Fruit fly (Drosophila melanogaster) whole organism, embryonic: Measurements from ENCODE around the gene Obp73a.

Experiments used
- CG10959 ChIP-seq: fragments of 200-800 bp; sonication (Bioruptor generic); IDR thresholded peaks from 2 replicates; pipeline ENCODE4 v1.3.6; 2022; ENCODE audit warnings: missing biosample characterization, missing genetic modification characterization
- CG14050 ChIP-seq: fragments of 200-800 bp; sonication (Bioruptor generic); IDR thresholded peaks from 3 replicates; pipeline ENCODE4 v1.3.6; 2022; ENCODE audit warnings: missing biosample characterization, missing genetic modification characterization
- CG14441 ChIP-seq: fragments of 200-800 bp; sonication (Bioruptor generic); IDR thresholded peaks from 2 replicates; pipeline ENCODE4 v1.3.6; 2022; ENCODE audit warnings: missing biosample characterization, missing genetic modification characterization
- CG17186 ChIP-seq: fragments of 200-800 bp; sonication (Bioruptor generic); optimal IDR thresholded peaks from 3 replicates; lab custom pipeline; 2017; ENCODE audit warnings: missing biosample characterization, missing genetic modification reagents, missing genetic modification characterization
- CG18262 ChIP-seq: fragments of 200-800 bp; optimal IDR thresholded peaks from 3 replicates; lab custom pipeline; 2019; ENCODE audit warnings: missing biosample characterization, mild to moderate bottlenecking, missing genetic modification characterization, moderate library complexity
- CG30403 ChIP-seq: fragments of 200-800 bp; sonication (Bioruptor generic); optimal IDR thresholded peaks from 3 replicates; lab custom pipeline; 2016; ENCODE audit warnings: missing biosample characterization, missing genetic modification characterization
- CG3065 ChIP-seq: fragments of 200-800 bp; sonication (Bioruptor generic); optimal IDR thresholded peaks from 2 replicates; lab custom pipeline; 2016; ENCODE audit warnings: missing biosample characterization, missing genetic modification characterization
- CG32532 ChIP-seq: fragments of 200-800 bp; sonication (Bioruptor generic); IDR thresholded peaks from 2 replicates; pipeline ENCODE4 v1.3.6; 2022; ENCODE audit warnings: missing biosample characterization, missing genetic modification characterization
- CG34376 ChIP-seq: fragments of 200-800 bp; sonication (Bioruptor generic); optimal IDR thresholded peaks from 2 replicates; lab custom pipeline; 2018; ENCODE audit warnings: missing biosample characterization, mild to moderate bottlenecking, missing genetic modification characterization
- CG34422 ChIP-seq: fragments of 200-800 bp; sonication (Bioruptor generic); IDR thresholded peaks from 3 replicates; pipeline ENCODE4 v1.3.6; 2022; ENCODE audit warnings: missing biosample characterization, missing genetic modification characterization
- CG4730 ChIP-seq: fragments of 200-800 bp; sonication (Bioruptor generic); IDR thresholded peaks from 2 replicates; pipeline ENCODE4 v1.3.6; 2022; ENCODE audit warnings: missing biosample characterization, missing genetic modification characterization
- CG4854 ChIP-seq: fragments of 200-800 bp; sonication (Bioruptor generic); optimal IDR thresholded peaks from 2 replicates; lab custom pipeline; 2016; ENCODE audit warnings: missing biosample characterization, missing genetic modification characterization, inconsistent platforms
- CG6791 ChIP-seq: fragments of 200-800 bp; sonication (Bioruptor generic); IDR thresholded peaks from 3 replicates; pipeline ENCODE4 v1.3.6; 2022; ENCODE audit warnings: missing biosample characterization, missing genetic modification characterization; ENCODE audit not compliant: partially characterized antibody
- Dll ChIP-seq: fragments of 200-800 bp; sonication (Bioruptor generic); IDR thresholded peaks from 4 replicates; pipeline ENCODE4 v1.3.6; 2022; ENCODE audit warnings: missing biosample characterization, missing genetic modification characterization; ENCODE audit not compliant: partially characterized antibody
- HLHmδ ChIP-seq: fragments of 200-800 bp; sonication (Bioruptor generic); optimal IDR thresholded peaks from 2 replicates; lab custom pipeline; 2018; ENCODE audit warnings: missing biosample characterization, mild to moderate bottlenecking, missing genetic modification characterization, moderate library complexity
- Med ChIP-seq: fragments of 200-800 bp; sonication (Bioruptor generic); peaks from one replicate; lab custom pipeline; 2016; ENCODE audit warnings: missing biosample characterization, missing genetic modification characterization, mild to moderate bottlenecking, inconsistent platforms, moderate library complexity
- Nf-YC ChIP-seq: fragments of 200-800 bp; optimal IDR thresholded peaks from 3 replicates; lab custom pipeline; 2019; ENCODE audit warnings: missing biosample characterization, mild to moderate bottlenecking, missing genetic modification characterization, moderate library complexity
- Oli ChIP-seq: fragments of 200-800 bp; sonication (Bioruptor generic); optimal IDR thresholded peaks from 2 replicates; lab custom pipeline; 2018; ENCODE audit warnings: missing biosample characterization, mild to moderate bottlenecking, missing genetic modification characterization, moderate library complexity
- PHDP ChIP-seq: fragments of 200-800 bp; sonication (Bioruptor generic); optimal IDR thresholded peaks from 3 replicates; lab custom pipeline; 2018; ENCODE audit warnings: missing biosample characterization, mild to moderate bottlenecking, missing genetic modification characterization, moderate library complexity
- Scr ChIP-seq: fragments of 200-800 bp; sonication (Bioruptor generic); IDR thresholded peaks from 2 replicates; pipeline ENCODE4 v1.3.6; 2022; ENCODE audit warnings: missing biosample characterization, missing genetic modification characterization; ENCODE audit not compliant: partially characterized antibody
- Side ChIP-seq: fragments of 200-800 bp; sonication (Bioruptor generic); optimal IDR thresholded peaks from 2 replicates; lab custom pipeline; 2016; ENCODE audit warnings: missing biosample characterization, missing genetic modification characterization
- Sox100B ChIP-seq: fragments of 200-800 bp; sonication (Bioruptor generic); optimal IDR thresholded peaks from 3 replicates; lab custom pipeline; 2018; ENCODE audit warnings: missing biosample characterization, mild to moderate bottlenecking, missing genetic modification characterization
- Vsx1 ChIP-seq: fragments of 200-800 bp; sonication (Bioruptor generic); optimal IDR thresholded peaks from 2 replicates; lab custom pipeline; 2017; ENCODE audit warnings: missing biosample characterization, mild to moderate bottlenecking, missing genetic modification characterization, missing genetic modification reagents
- Xrp1 ChIP-seq: fragments of 200-800 bp; sonication (Bioruptor generic); IDR thresholded peaks from 2 replicates; pipeline ENCODE4 v1.3.6; 2022; ENCODE audit warnings: missing biosample characterization, missing genetic modification characterization
- ase ChIP-seq: fragments of 200-800 bp; sonication (Bioruptor generic); IDR thresholded peaks from 3 replicates; pipeline ENCODE4 v1.3.6; 2022; ENCODE audit warnings: missing biosample characterization, missing genetic modification characterization
- btn ChIP-seq: fragments of 200-800 bp; sonication (Bioruptor generic); optimal IDR thresholded peaks from 2 replicates; lab custom pipeline; 2016; ENCODE audit warnings: missing biosample characterization, missing genetic modification characterization
- chinmo ChIP-seq: fragments of 200-800 bp; sonication (Bioruptor generic); IDR thresholded peaks from 4 replicates; pipeline ENCODE4 v1.3.6; 2022; ENCODE audit warnings: missing biosample characterization, missing genetic modification characterization; ENCODE audit not compliant: partially characterized antibody
- cwo ChIP-seq: fragments of 200-800 bp; sonication (Bioruptor generic); optimal IDR thresholded peaks from 3 replicates; lab custom pipeline; 2017; ENCODE audit warnings: missing biosample characterization, missing genetic modification characterization, mild to moderate bottlenecking, moderate library complexity, missing genetic modification reagents
- dysf ChIP-seq: fragments of 200-800 bp; sonication (Bioruptor generic); IDR thresholded peaks from 3 replicates; pipeline ENCODE4 v1.3.6; 2022; ENCODE audit warnings: missing biosample characterization, missing genetic modification characterization
- ems ChIP-seq: fragments of 200-800 bp; sonication (Bioruptor generic); optimal IDR thresholded peaks from 3 replicates; lab custom pipeline; 2016; ENCODE audit warnings: missing biosample characterization, missing genetic modification characterization
- en ChIP-seq: fragments of 200-800 bp; sonication (Bioruptor generic); optimal IDR thresholded peaks from 2 replicates; lab custom pipeline; 2016; ENCODE audit warnings: missing biosample characterization, missing genetic modification characterization
- esg ChIP-seq: fragments of 200-800 bp; sonication (Bioruptor generic); conservative IDR thresholded peaks from 2 replicates; pipeline ENCODE4 v1.3.6; 2022; ENCODE audit warnings: missing biosample characterization, missing genetic modification characterization
- ewg ChIP-seq: fragments of 200-800 bp; sonication (Bioruptor generic); optimal IDR thresholded peaks from 3 replicates; lab custom pipeline; 2017; ENCODE audit warnings: mild to moderate bottlenecking, missing biosample characterization, missing genetic modification reagents, missing genetic modification characterization
- exex ChIP-seq: fragments of 200-800 bp; sonication (Bioruptor generic); optimal IDR thresholded peaks from 4 replicates; lab custom pipeline; 2018; ENCODE audit warnings: missing biosample characterization, mild to moderate bottlenecking, missing genetic modification characterization, moderate library complexity
- fu2 ChIP-seq: fragments of 200-800 bp; sonication (Bioruptor generic); optimal IDR thresholded peaks from 2 replicates; lab custom pipeline; 2016; ENCODE audit warnings: missing biosample characterization, missing genetic modification characterization
- grn ChIP-seq: fragments of 200-800 bp; sonication (Bioruptor generic); optimal IDR thresholded peaks from 3 replicates; lab custom pipeline; 2017; ENCODE audit warnings: missing biosample characterization, missing genetic modification characterization
- gro ChIP-seq: fragments of 200-800 bp; sonication (Bioruptor generic); optimal IDR thresholded peaks from 2 replicates; lab custom pipeline; 2016; ENCODE audit warnings: missing biosample characterization, missing genetic modification characterization
- gsb-n ChIP-seq: fragments of 200-800 bp; sonication (Bioruptor generic); optimal IDR thresholded peaks from 3 replicates; lab custom pipeline; 2018; ENCODE audit warnings: missing biosample characterization, mild to moderate bottlenecking, missing genetic modification characterization
- h ChIP-seq: fragments of >200 bp; optimal IDR thresholded peaks from 2 replicates; lab custom pipeline; 2017
- nmo ChIP-seq: fragments of 200-800 bp; sonication (Bioruptor generic); optimal IDR thresholded peaks from 2 replicates; lab custom pipeline; 2018; ENCODE audit warnings: missing biosample characterization, mild to moderate bottlenecking, missing genetic modification characterization, moderate library complexity
- nom ChIP-seq: fragments of 200-800 bp; sonication (Bioruptor generic); optimal IDR thresholded peaks from 2 replicates; lab custom pipeline; 2017; ENCODE audit warnings: missing biosample characterization, missing genetic modification characterization, mild to moderate bottlenecking, moderate library complexity, missing genetic modification reagents
- salm ChIP-seq: fragments of 200-800 bp; sonication (Bioruptor generic); optimal IDR thresholded peaks from 2 replicates; lab custom pipeline; 2018; ENCODE audit warnings: missing biosample characterization, mild to moderate bottlenecking, missing genetic modification characterization
- sens-2 ChIP-seq: fragments of 200-800 bp; sonication (Bioruptor generic); IDR thresholded peaks from 2 replicates; pipeline ENCODE4 v1.3.6; 2022; ENCODE audit warnings: missing biosample characterization, missing genetic modification characterization
- so ChIP-seq: fragments of 200-800 bp; sonication (Bioruptor generic); IDR thresholded peaks from 3 replicates; pipeline ENCODE4 v1.3.6; 2022; ENCODE audit warnings: missing biosample characterization, missing genetic modification characterization
- sr ChIP-seq: fragments of 200-800 bp; sonication (Bioruptor generic); IDR thresholded peaks from 3 replicates; pipeline ENCODE4 v1.3.6; 2022; ENCODE audit warnings: missing biosample characterization, missing genetic modification characterization
- sug ChIP-seq: fragments of 200-800 bp; optimal IDR thresholded peaks from 2 replicates; lab custom pipeline; 2019; ENCODE audit warnings: missing biosample characterization, mild to moderate bottlenecking, missing genetic modification characterization, moderate library complexity
- trem ChIP-seq: fragments of 200-800 bp; optimal IDR thresholded peaks from 3 replicates; lab custom pipeline; 2019; ENCODE audit warnings: missing biosample characterization, mild to moderate bottlenecking, missing genetic modification characterization, moderate library complexity
- vnd ChIP-seq: fragments of 200-800 bp; sonication (Bioruptor generic); IDR thresholded peaks from 3 replicates; pipeline ENCODE4 v1.3.6; 2022; ENCODE audit warnings: missing biosample characterization, missing genetic modification characterization; ENCODE audit not compliant: partially characterized antibody
- zen ChIP-seq: fragments of 200-800 bp; sonication (Bioruptor generic); optimal IDR thresholded peaks from 3 replicates; lab custom pipeline; 2018; ENCODE audit warnings: missing biosample characterization, mild to moderate bottlenecking, missing genetic modification characterization, moderate library complexity

Obp73a gene

DNA sequence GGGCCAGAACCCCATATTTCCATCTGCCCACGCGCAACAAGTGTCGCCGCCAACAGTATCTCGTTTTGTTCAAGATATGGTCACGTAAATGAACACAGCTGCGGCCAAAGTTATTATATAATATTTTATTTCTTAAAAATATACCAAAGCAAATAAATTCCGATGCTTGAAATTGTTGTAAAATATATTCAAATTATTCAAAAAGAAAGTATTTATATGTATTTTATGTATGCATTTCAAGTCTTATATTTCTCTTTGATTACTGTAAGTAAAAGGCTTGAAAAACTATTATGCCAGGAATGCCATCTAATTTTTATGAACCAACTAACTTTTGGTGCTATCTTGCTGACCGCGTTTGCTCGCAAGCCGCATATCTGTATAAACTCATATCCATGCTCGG is 45.0 kb downstream of the Obp73a start (continued):
- TF ChIP-seq PHDP (tag; lab: Kevin White, UChicago) = peak; percentile 52

DNA sequence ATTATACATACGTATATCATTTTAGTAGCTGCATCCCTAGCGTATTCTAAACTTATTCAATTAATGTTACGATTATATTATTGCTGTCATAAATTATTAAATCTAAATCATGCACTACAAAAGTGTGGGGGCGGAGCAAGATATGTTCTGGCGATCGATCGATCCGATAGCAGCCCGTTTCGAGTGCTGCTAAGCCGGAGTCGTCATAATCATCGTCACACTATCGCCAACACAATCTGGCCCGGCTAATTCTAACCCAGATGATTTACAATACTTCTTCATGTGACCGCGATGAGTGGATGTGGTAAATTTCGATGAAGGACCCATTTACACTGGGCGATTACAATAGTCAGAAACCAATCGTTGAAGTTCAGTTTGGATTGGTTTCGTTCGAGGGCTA is 50.6 kb downstream of the Obp73a start:
- TF ChIP-seq chinmo (GFP tag; lab: Robert Waterston, UW) (no peak), exex (peak; percentile 94), en (GFP tag; lab: Kevin White, UChicago) (no peak), CG34376 (peak; percentile 57), sens-2 (GFP tag; lab: Robert Waterston, UW) (peak; percentile 14; the same call in 1 of the 2 replicates), Sox100B (GFP tag; lab: Kevin White, UChicago) (no peak), vnd (GFP tag; lab: Robert Waterston, UW) (peak; percentile 22; the same call in 1 of the 3 replicates), CG30403 (GFP tag; lab: Kevin White, UChicago) (no peak), salm (peak; percentile 9), sug (tag; lab: Kevin White, UChicago) (peak; percentile 72), Vsx1 (GFP tag; lab: Kevin White, UChicago) (peak; percentile 95), gro (GFP tag; lab: Kevin White, UChicago) (peak; percentile 21), grn (peak; percentile 91), cwo (GFP tag; lab: Kevin White, UChicago) (peak; percentile 15), CG18262 (no peak), dysf (GFP tag; lab: Robert Waterston, UW) (no peak), ems (GFP tag; lab: Kevin White, UChicago) (no peak)

DNA sequence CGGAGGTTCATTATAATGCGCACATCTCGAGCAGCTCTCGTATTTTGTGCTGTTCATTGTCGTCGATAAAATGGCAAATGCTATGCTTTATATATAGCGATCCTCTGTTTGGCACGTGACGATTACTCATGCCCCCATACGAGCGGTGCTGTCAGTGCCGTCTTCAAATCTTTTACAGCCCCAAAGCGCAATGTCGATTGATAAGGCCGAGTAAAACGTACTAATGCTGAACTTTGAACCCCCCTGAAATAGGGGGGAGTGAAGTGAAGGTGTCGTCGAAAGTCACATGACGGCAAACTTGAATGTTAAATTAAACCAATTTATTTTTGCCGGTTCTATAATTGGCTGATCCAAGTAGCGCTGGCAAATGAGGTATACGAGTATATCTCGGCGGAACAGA is 56.1 kb downstream of the Obp73a start:
- TF ChIP-seq so (GFP tag; lab: Robert Waterston, UW) (no peak), sr (no peak), nom (GFP tag; lab: Kevin White, UChicago) (peak; percentile 72), Xrp1 (GFP tag; lab: Robert Waterston, UW) (no peak), HLHmδ (GFP tag; lab: Kevin White, UChicago) (no peak), CG34422 (no peak), CG32532 (GFP tag; lab: Robert Waterston, UW) (peak; percentile 49; the same call in 1 of the 2 replicates), Med (GFP tag; lab: Kevin White, UChicago) (peak; percentile 54), Side (GFP tag; lab: Kevin White, UChicago) (no peak), CG10959 (GFP tag; lab: Robert Waterston, UW) (no peak), dysf (GFP tag; lab: Robert Waterston, UW) (no peak), CG4730 (GFP tag; lab: Robert Waterston, UW) (no peak), h (lab: Kevin White, UChicago) (no peak), CG3065 (no peak), Oli (no peak), btn (GFP tag; lab: Kevin White, UChicago) (no peak), trem (tag; lab: Kevin White, UChicago) (no peak), zen (no peak), CG17186 (GFP tag; lab: Kevin White, UChicago) (no peak), nmo (GFP tag; lab: Kevin White, UChicago) (no peak), CG6791 (GFP tag; lab: Robert Waterston, UW) (no peak), CG14050 (GFP tag; lab: Robert Waterston, UW) (no peak), CG14441 (GFP tag; lab: Robert Waterston, UW) (no peak), sug (tag; lab: Kevin White, UChicago) (peak; percentile 79), CG4854 (GFP tag; lab: Kevin White, UChicago) (no peak), Nf-YC (tag; lab: Kevin White, UChicago) (no peak), esg (GFP tag; lab: Robert Waterston, UW) (no peak), Scr (no peak), fu2 (GFP tag; lab: Kevin White, UChicago) (no peak), Dll (GFP tag; lab: Robert Waterston, UW) (no peak), gsb-n (tag; lab: Kevin White, UChicago) (no peak), ewg (no peak), ase (no peak)
